Worm (Caenorhabditis elegans): ENCODE results near the gene Y5H2A.4.

DNA sequence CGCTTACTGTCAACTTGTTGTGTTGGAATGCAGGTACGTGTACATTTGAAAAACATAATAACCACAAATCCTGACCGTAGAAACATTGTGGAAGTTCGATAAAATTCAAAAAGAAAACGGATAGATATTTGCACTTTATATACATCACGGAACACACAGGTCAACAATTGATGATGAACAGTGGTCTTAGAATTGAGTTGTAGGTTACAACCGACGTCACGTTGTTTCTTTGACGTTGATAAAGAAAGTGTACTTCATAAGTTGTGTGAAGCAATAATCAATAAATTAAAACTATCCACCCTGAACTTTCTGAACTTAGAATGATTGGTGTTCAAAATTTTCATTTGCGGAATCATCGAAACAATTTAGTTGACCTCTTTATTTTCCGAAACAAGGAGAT lies 2.4 kb downstream of the Y5H2A.4 start, which contains the start of gene Y5H2A.1:
- TF ChIP-seq nhr-76 (tag; optimal IDR thresholded peaks at IDR 0.05) (no peak), pax-3 (tag; optimal IDR thresholded peaks at IDR 0.05) (no peak), jun-1 (tag; optimal IDR thresholded peaks at IDR 0.05) (no peak), Y116A8C.19 (tag; optimal IDR thresholded peaks at IDR 0.05; ENCODE audit: borderline replicate concordance) (no peak), fkh-8 (tag; optimal IDR thresholded peaks at IDR 0.05) (no peak), nhr-84 (tag; optimal IDR thresholded peaks at IDR 0.05) (no peak), ceh-82 (tag; optimal IDR thresholded peaks at IDR 0.05) (no peak), skn-1 (tag; optimal IDR thresholded peaks at IDR 0.05) (no peak), nhr-77 (tag; optimal IDR thresholded peaks at IDR 0.05) (no peak), elt-3 (tag; optimal IDR thresholded peaks at IDR 0.05) (no peak), snpc-4 (tag; optimal IDR thresholded peaks at IDR 0.05) (no peak), nhr-71 (tag; optimal IDR thresholded peaks at IDR 0.05) (no peak), lin-13 (GFP tag; optimal IDR thresholded peaks at IDR 0.05) (no peak)
